Worm (Caenorhabditis elegans) whole organism, late embryonic: ENCODE results near the gene fbxa-80.

ENCODE experiments used
- C38D4.7 ChIP-seq: fragments of 200-800 bp; sonication (Bioruptor generic); optimal IDR thresholded peaks from 2 replicates; lab custom pipeline; 2018; ENCODE audit warnings: mild to moderate bottlenecking, missing genetic modification characterization, moderate library complexity, missing compliant biosample characterization
- F13H6.1 ChIP-seq: sonication (generic microtip); optimal IDR thresholded peaks from 2 replicates; lab custom pipeline; 2016; ENCODE audit warnings: missing genetic modification characterization, missing compliant biosample characterization
- T23F11.4 ChIP-seq: fragments of 200-800 bp; sonication (Bioruptor generic); optimal IDR thresholded peaks from 2 replicates; lab custom pipeline; 2018; ENCODE audit warnings: mild to moderate bottlenecking, missing genetic modification characterization, missing compliant biosample characterization
- ahr-1 ChIP-seq: sonication (generic microtip); optimal IDR thresholded peaks from 2 replicates; lab custom pipeline; 2016; ENCODE audit warnings: missing genetic modification characterization, missing compliant biosample characterization
- ama-1 ChIP-seq: fragments of 150-350 bp; optimal IDR thresholded peaks from 2 replicates; lab custom pipeline; 2014
- ceh-19 ChIP-seq: fragments of 200-800 bp; sonication (Bioruptor generic); optimal IDR thresholded peaks from 2 replicates; lab custom pipeline; 2018; ENCODE audit warnings: mild to moderate bottlenecking, missing genetic modification characterization, missing compliant biosample characterization
- ceh-2 ChIP-seq: sonication (generic microtip); optimal IDR thresholded peaks from 2 replicates; lab custom pipeline; 2016; ENCODE audit warnings: missing genotype, missing genetic modification characterization, missing compliant biosample characterization
- ceh-22 ChIP-seq: sonication (generic microtip); optimal IDR thresholded peaks from 2 replicates; lab custom pipeline; 2017; ENCODE audit warnings: missing biosample characterization, missing genetic modification characterization
- ceh-34 ChIP-seq: sonication (generic microtip); optimal IDR thresholded peaks from 2 replicates; lab custom pipeline; 2016; ENCODE audit warnings: mild to moderate bottlenecking, missing genetic modification characterization, missing compliant biosample characterization
- ceh-6 ChIP-seq: fragments of 200-800 bp; sonication (Bioruptor generic); optimal IDR thresholded peaks from 2 replicates; lab custom pipeline; 2018; ENCODE audit warnings: mild to moderate bottlenecking, missing genetic modification characterization, missing compliant biosample characterization
- ceh-9 ChIP-seq: sonication (generic microtip); optimal IDR thresholded peaks from 2 replicates; lab custom pipeline; 2016; ENCODE audit warnings: mild to moderate bottlenecking, missing genetic modification characterization, inconsistent platforms, missing compliant biosample characterization
- dmd-4 ChIP-seq: sonication (generic microtip); optimal IDR thresholded peaks from 2 replicates; lab custom pipeline; 2016; ENCODE audit warnings: borderline replicate concordance, missing genetic modification characterization, missing compliant biosample characterization
- dve-1 ChIP-seq: sonication (generic microtip); optimal IDR thresholded peaks from 2 replicates; lab custom pipeline; 2017; ENCODE audit warnings: antibody characterized with exemption, mild to moderate bottlenecking, missing genetic modification characterization, missing compliant biosample characterization
- elt-2 ChIP-seq: sonication (generic microtip); optimal IDR thresholded peaks from 2 replicates; lab custom pipeline; 2016; ENCODE audit warnings: missing genetic modification reagents, missing genetic modification characterization, missing compliant biosample characterization
- ets-4 ChIP-seq: sonication (generic microtip); optimal IDR thresholded peaks from 2 replicates; lab custom pipeline; 2016; ENCODE audit warnings: missing genetic modification characterization, missing compliant biosample characterization
- eyg-1 ChIP-seq: sonication (generic microtip); optimal IDR thresholded peaks from 2 replicates; lab custom pipeline; 2016; ENCODE audit warnings: missing genotype, missing genetic modification characterization, missing compliant biosample characterization
- fax-1 ChIP-seq: sonication (generic microtip); optimal IDR thresholded peaks from 2 replicates; lab custom pipeline; 2016; ENCODE audit warnings: missing genotype, missing genetic modification characterization, missing compliant biosample characterization
- gmeb-2 ChIP-seq: sonication (generic microtip); optimal IDR thresholded peaks from 2 replicates; lab custom pipeline; 2016; ENCODE audit warnings: missing genetic modification characterization, inconsistent platforms, missing compliant biosample characterization
- hlh-8 ChIP-seq: sonication (generic microtip); optimal IDR thresholded peaks from 2 replicates; lab custom pipeline; 2016; ENCODE audit warnings: missing genotype, missing genetic modification characterization, missing compliant biosample characterization
- lin-11 ChIP-seq: fragments of 200-800 bp; sonication (Bioruptor generic); optimal IDR thresholded peaks from 2 replicates; lab custom pipeline; 2018; ENCODE audit warnings: mild to moderate bottlenecking, missing genetic modification characterization, missing compliant biosample characterization
- mec-3 ChIP-seq: sonication (generic microtip); optimal IDR thresholded peaks from 2 replicates; lab custom pipeline; 2016; ENCODE audit warnings: borderline replicate concordance, missing genetic modification characterization, missing compliant biosample characterization
- nfya-1 ChIP-seq: sonication (generic microtip); optimal IDR thresholded peaks from 2 replicates; lab custom pipeline; 2017; ENCODE audit warnings: missing genetic modification characterization, mild to moderate bottlenecking, missing compliant biosample characterization, antibody characterized with exemption, moderate library complexity
- pat-9 ChIP-seq: fragments of 200-800 bp; sonication (Bioruptor generic); optimal IDR thresholded peaks from 2 replicates; lab custom pipeline; 2018; ENCODE audit warnings: mild to moderate bottlenecking, missing genetic modification characterization, moderate library complexity, missing compliant biosample characterization
- pax-1 ChIP-seq: fragments of 150-350 bp; optimal IDR thresholded peaks from 2 replicates; lab custom pipeline; 2014; ENCODE audit warnings: missing biosample characterization, missing genetic modification characterization
- pha-4 ChIP-seq: fragments of 150-350 bp; optimal IDR thresholded peaks from 2 replicates; lab custom pipeline; 2018; ENCODE audit warnings: missing biosample characterization, missing genetic modification reagents, missing genetic modification characterization
- pqm-1 ChIP-seq: sonication (generic microtip); optimal IDR thresholded peaks from 2 replicates; lab custom pipeline; 2016; ENCODE audit warnings: missing genetic modification characterization, missing compliant biosample characterization
- pros-1 ChIP-seq: fragments of 150-350 bp; optimal IDR thresholded peaks from 2 replicates; lab custom pipeline; 2014; ENCODE audit warnings: missing biosample characterization, missing genetic modification reagents, missing genetic modification characterization
- syd-9 ChIP-seq: sonication (generic microtip); optimal IDR thresholded peaks from 2 replicates; lab custom pipeline; 2016; ENCODE audit warnings: mild to moderate bottlenecking, missing genetic modification characterization, moderate library complexity, missing compliant biosample characterization
- tbx-2 ChIP-seq: sonication (generic microtip); optimal IDR thresholded peaks from 2 replicates; lab custom pipeline; 2016; ENCODE audit warnings: missing genetic modification characterization, missing compliant biosample characterization
- tbx-7 ChIP-seq: sonication (generic microtip); optimal IDR thresholded peaks from 2 replicates; lab custom pipeline; 2016; ENCODE audit warnings: missing genotype, missing genetic modification characterization, missing compliant biosample characterization
- ttx-3 ChIP-seq: sonication (generic microtip); optimal IDR thresholded peaks from 2 replicates; lab custom pipeline; 2016; ENCODE audit warnings: missing genetic modification reagents, missing genetic modification characterization, missing compliant biosample characterization
- unc-42 ChIP-seq: sonication (generic microtip); optimal IDR thresholded peaks from 2 replicates; lab custom pipeline; 2016; ENCODE audit warnings: missing genotype, missing genetic modification characterization, missing compliant biosample characterization
- unc-55 ChIP-seq: sonication (generic microtip); optimal IDR thresholded peaks from 2 replicates; lab custom pipeline; 2017; ENCODE audit warnings: missing biosample characterization, missing genetic modification reagents, missing genetic modification characterization
- unc-86 ChIP-seq: sonication (generic microtip); optimal IDR thresholded peaks from 2 replicates; lab custom pipeline; 2016; ENCODE audit warnings: missing genetic modification characterization, missing compliant biosample characterization

Gene fbxa-80

DNA sequence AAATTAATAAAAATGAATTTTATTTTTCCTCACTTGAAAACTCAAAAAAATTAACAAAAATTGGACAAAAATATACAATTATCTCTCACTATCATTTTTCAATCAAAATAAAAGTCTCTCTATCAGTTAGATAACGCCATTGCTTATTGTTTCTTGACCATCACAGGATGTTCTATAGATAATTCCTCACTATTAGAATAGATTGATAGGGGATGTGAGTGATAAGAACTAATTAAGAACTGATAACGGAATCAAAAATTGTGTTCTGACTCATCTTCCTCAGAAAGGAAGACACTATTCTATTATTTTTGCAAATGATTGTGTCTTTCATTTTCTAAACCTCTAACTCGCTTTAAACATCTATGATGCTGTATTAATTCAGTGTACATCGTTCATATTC lies 25.9 kb downstream of the fbxa-80 start:
- TF ChIP-seq elt-2 (tag; lab: Kevin White, UChicago) = peak; percentile 96
- TF ChIP-seq ceh-6 = no peak

DNA sequence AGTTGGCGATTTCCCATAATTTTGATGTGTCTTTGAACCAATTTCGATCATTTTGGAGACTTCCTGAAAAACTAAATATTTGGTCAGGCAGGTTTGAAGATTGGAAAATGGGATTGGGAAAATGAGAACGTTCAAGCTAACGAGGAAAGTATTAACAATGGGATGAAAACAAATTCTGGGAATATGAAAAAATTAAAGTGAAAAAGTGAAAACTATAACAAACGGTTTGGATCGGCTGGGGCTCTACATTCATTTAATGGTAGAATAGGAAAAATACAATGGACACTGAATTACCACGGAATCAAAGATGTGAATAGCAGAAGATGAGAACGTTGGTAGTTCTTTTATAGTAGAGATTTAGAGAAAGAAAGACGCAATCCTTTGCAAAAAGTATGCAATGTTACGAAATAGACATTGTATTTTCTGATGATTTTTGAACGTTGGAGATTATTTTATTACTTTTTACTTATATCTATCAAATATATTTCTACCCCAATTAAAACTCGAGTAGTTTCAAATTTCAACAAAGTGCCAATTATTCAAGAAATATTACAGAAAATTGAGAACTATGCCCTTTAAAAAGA lies 26.4 kb downstream of the fbxa-80 start, which contains the start of gene fbxa-50:
fbxa-50 (minus strand) TSS at position 51 of the 584 bp plus-strand sequence.
- TF ChIP-seq unc-86 (tag; lab: Kevin White, UChicago) = no peak
- TF ChIP-seq hlh-8 (tag; lab: Kevin White, UChicago) = no peak
- no peak for TF ChIP-seq pat-9 (tag; lab: Kevin White, UChicago)
- TF ChIP-seq ttx-3 (tag; lab: Kevin White, UChicago) = no peak
- TF ChIP-seq pros-1 (tag; lab: Kevin White, UChicago) = no peak
- TF ChIP-seq dve-1 (tag; lab: Kevin White, UChicago) = no peak
- TF ChIP-seq ceh-9 = no peak
- TF ChIP-seq fax-1 = no peak
- TF ChIP-seq lin-11 (tag; lab: Kevin White, UChicago) = no peak
- no peak for TF ChIP-seq pax-1
- no peak for TF ChIP-seq unc-55
- no peak for TF ChIP-seq nfya-1 (tag; lab: Kevin White, UChicago)
- no peak for TF ChIP-seq dmd-4 (tag; lab: Kevin White, UChicago)
- TF ChIP-seq ceh-34 (tag; lab: Kevin White, UChicago) = no peak
- no peak for TF ChIP-seq unc-42 (tag; lab: Kevin White, UChicago)
- no peak for TF ChIP-seq T23F11.4 (GFP tag; lab: Kevin White, UChicago)
- no peak for TF ChIP-seq ama-1 (lab: Kevin White, UChicago)

DNA sequence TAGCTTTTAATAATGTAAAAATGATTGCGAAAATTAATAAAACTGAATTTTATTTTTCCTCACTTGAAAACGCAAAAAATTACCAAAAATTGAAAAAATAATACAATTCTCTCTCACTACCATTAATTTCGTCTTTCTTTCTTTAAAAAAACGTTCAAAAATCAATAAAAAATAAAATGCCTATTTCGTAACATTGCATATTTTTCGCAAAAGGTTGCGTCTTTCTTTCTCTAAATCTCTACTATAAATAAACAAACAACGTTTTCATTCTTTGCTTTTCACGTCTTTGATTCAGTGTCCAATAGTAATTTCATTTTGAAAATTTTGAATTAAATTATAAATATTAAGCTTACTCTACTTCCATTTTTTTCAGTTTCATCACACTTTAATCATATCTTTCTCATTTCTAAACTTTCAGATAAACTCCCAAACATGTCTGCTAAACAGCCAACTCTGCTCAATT lies 30.4 kb downstream of the fbxa-80 start, which contains the start of gene fbxa-37:
fbxa-37 (plus strand) TSS at position 413 of the 463 bp plus-strand sequence.
- TF ChIP-seq mec-3 (tag; lab: Kevin White, UChicago) (no peak), fax-1 (no peak), ceh-2 (tag; lab: Kevin White, UChicago) (no peak), ceh-22 (no peak), lin-11 (tag; lab: Kevin White, UChicago) (no peak), eyg-1 (tag; lab: Kevin White, UChicago) (no peak), ama-1 (lab: Kevin White, UChicago) (no peak), tbx-7 (tag; lab: Kevin White, UChicago) (no peak), F13H6.1 (tag; lab: Kevin White, UChicago) (no peak), C38D4.7 (GFP tag; lab: Kevin White, UChicago) (no peak), pat-9 (tag; lab: Kevin White, UChicago) (no peak), T23F11.4 (GFP tag; lab: Kevin White, UChicago) (no peak), pha-4 (tag; lab: Kevin White, UChicago) (no peak), ceh-19 (GFP tag; lab: Kevin White, UChicago) (no peak), tbx-2 (tag; lab: Kevin White, UChicago) (no peak), ahr-1 (tag; lab: Kevin White, UChicago) (no peak)

DNA sequence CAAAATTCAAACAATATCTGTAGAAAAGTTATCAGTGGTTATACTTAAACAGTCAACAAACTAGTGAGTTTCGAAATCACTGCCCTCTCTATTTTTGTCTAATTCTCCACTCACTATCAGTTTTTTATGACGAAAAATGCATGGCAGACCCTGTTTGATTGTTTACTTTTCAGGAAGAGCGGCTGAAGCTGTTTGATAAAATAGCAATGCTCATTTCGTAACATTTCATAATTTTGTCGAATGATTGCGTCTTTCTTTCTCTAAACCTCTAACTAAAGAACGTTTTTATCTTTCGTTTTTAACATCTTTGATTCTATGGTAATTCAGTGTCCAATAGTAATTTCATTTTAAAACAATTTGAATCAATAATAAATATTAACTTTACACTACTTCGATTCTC lies 35.8 kb downstream of the fbxa-80 start:
- TF ChIP-seq pqm-1 (peak; percentile 45), elt-2 (tag; lab: Kevin White, UChicago) (peak; percentile 43), ets-4 (tag; lab: Kevin White, UChicago) (no peak), C38D4.7 (GFP tag; lab: Kevin White, UChicago) (no peak), syd-9 (tag; lab: Kevin White, UChicago) (no peak), gmeb-2 (tag; lab: Kevin White, UChicago) (no peak)
